Worm (Caenorhabditis elegans) whole organism, late embryonic: ENCODE measurements around the gene C01B10.7.

Experiments used
- ceh-14 ChIP-seq: sonication (generic microtip); optimal IDR thresholded peaks from 2 replicates; lab custom pipeline; 2016; ENCODE audit warnings: missing genotype, missing genetic modification characterization, missing compliant biosample characterization
- ets-4 ChIP-seq: sonication (generic microtip); optimal IDR thresholded peaks from 2 replicates; lab custom pipeline; 2016; ENCODE audit warnings: missing genetic modification characterization, missing compliant biosample characterization
- fkh-10 ChIP-seq: fragments of 150-350 bp; optimal IDR thresholded peaks from 2 replicates; lab custom pipeline; 2014; ENCODE audit warnings: missing biosample characterization, missing genetic modification reagents, missing genetic modification characterization

DNA sequence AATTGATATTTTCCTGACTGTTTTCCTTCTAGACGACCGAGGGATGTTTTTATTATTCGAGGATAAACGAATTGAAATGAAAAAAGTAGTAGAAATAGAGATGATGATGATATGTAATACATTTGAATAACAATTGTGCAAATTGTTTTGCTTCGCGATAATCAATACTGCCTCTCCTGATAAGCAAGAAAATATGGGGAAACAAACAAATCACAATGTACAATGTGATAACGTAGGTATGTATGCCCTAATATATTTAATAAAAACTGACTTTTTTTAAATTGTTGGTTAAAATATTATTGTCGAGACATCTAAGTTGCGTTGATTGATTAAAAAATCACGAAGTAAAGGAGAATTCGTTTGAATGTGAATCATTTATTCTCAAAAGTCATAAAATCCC is 10.6 kb upstream of the C01B10.7 start, which contains the start of gene cest-5.2:
- TF ChIP-seq ets-4 (tag; lab: Kevin White, UChicago) (no peak), fkh-10 (GFP tag; lab: Kevin White, UChicago) (no peak), ceh-14 (tag; lab: Kevin White, UChicago) (no peak)
